Fruit fly (Drosophila melanogaster) Kc167 (cell line): ENCODE data around the gene CG6418.

ENCODE experiments used
- Myc ChIP-seq: fragments of >200 bp; optimal IDR thresholded peaks from 2 replicates; lab custom pipeline; 2017; ENCODE audit warnings: missing external identifiers
- Sin3A ChIP-seq: fragments of >200 bp; optimal IDR thresholded peaks from 2 replicates; lab custom pipeline; 2018; ENCODE audit warnings: missing external identifiers
- h ChIP-seq: fragments of >200 bp; optimal IDR thresholded peaks from 3 replicates; lab custom pipeline; 2018; ENCODE audit warnings: missing external identifiers
- insv ChIP-seq: fragments of >200 bp; optimal IDR thresholded peaks from 3 replicates; lab custom pipeline; 2018; ENCODE audit warnings: missing external identifiers
- psq ChIP-seq: fragments of >200 bp; optimal IDR thresholded peaks from 2 replicates; lab custom pipeline; 2017; ENCODE audit warnings: missing external identifiers
- ttk ChIP-seq: sonication (Bioruptor generic); optimal IDR thresholded peaks from 2 replicates; lab custom pipeline; 2017; ENCODE audit warnings: missing external identifiers

The CG6418 gene

DNA sequence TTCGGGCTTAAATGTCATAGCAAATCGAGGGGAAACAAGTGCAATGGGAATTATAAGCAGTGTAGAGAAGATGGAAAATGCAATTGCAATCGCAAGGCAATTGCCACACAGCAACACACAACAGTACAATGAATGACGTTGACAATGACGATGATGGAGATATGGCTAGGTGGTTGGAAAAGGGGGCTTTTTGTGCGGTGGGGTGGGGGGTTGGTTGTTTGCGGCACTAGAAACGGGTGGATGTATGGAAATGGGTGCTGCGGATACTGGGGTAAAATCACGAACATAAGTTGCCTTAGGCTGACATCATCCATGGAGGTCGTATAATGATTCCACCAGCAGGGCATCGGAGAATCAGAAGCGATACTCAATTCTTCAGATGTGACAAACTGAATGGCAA, 9.7 kb downstream of the CG6418 start:
- no peak for TF ChIP-seq Sin3A
- TF ChIP-seq h (lab: Kevin White, UChicago): no peak

DNA sequence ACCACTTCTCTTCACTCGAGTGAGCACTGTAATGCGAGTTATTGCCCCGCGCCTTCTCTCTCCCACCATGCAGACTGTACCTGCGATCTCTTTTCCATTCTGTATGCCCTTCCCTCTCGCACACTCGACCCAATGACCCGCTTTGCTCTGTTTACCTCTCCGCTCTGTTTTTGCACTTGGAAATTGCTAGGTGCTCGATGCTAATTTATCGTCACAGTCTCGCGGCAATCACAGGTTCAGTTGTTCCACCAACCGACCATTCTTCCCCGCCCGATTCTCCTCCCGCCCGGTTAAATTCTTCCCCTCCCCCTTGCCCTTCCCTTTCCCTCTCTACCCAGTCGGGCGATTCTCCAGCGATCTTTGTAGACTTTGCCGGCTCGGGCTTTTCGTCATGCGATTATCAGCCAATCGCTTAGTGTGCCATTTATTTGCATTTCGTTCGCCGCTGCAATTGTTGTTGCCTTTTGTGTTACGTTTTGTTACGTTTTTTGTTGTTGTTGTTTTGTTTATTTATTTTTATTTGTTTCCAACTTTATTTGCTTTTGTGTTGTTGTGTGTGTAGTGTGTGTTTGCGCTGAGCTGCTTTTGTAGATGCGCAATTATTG, 11.0 kb downstream of the CG6418 start:
- TF ChIP-seq Sin3A (no peak), Myc (lab: Kevin White, UChicago) (no peak), ttk (lab: Kevin White, UChicago) (no peak), insv (no peak), psq (lab: Kevin White, UChicago) (no peak), h (lab: Kevin White, UChicago) (no peak)

DNA sequence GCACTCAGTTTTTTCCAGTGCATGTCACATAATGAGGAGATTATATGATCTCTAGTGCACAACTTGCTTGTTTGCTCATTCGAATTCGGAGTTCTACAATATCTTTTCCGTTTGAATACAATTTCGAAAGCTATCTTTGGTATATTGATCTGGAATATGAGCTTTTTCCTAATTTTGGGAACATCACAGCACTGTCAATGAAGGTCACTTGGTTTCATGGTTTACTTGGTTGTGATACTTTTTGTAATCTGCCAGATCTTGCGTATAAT, 11.5 kb downstream of the CG6418 start:
- TF ChIP-seq psq (lab: Kevin White, UChicago): no peak
- no peak for TF ChIP-seq Sin3A
- no peak for TF ChIP-seq ttk (lab: Kevin White, UChicago)
- TF ChIP-seq h (lab: Kevin White, UChicago): no peak
- TF ChIP-seq Myc (lab: Kevin White, UChicago): no peak
- no peak for TF ChIP-seq insv

DNA sequence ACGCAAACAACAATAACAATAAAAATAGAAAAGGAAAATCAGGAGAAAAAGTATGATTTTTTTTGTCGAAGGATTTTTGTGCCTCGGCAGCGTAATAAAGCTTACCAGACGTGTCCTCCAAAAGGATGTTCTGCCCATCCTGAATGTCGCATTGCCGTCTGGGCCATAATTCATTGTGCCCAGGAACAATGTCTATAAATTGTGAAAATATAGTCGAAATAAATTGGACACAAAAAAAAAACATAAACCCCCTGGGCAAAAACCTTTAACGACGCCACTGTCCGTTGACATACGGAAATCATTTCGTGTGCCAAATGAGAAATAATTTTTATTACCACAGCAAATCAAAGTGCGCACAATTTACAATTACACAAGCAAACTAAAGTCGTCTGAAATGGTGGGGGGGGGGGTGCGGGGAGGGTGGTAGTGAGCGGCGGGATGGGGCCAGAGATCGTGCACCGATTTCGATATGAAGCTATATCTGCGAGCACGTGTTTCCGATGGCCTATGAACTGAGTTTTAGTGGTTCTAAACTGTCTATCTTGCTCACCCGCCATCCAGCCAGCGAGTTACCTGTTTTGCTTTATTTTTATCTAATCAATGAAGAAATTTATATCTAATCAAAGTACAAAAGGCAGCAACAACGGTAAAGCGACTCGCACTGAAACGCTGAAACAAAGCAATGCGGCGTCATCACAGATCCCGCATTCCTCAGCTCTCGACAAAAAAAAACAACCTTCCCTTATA, 12.0 kb downstream of the CG6418 start:
- TF ChIP-seq h (lab: Kevin White, UChicago) (no peak), Sin3A (no peak), Myc (lab: Kevin White, UChicago) (no peak)

DNA sequence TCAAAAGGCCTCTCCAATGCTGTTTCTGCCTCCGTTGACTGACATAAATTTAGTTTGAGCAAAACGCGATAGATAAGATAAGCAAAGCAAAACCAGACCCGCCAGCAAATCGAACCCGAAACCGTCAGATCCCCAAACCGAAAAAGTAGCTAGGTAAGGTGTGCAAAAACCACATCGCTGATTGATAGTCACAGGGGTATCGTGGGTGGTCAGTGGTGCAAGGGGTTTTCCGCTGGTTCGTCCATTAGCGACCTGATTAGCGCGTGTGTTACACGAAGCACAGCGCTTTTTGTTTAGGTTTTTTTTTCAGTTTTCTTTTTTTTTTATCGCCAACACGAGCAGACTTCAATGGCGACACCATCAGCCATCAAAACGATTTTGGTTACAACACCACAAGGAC, 14.9 kb downstream of the CG6418 start:
- no peak for TF ChIP-seq ttk (lab: Kevin White, UChicago)
- no peak for TF ChIP-seq psq (lab: Kevin White, UChicago)
- no peak for TF ChIP-seq Myc (lab: Kevin White, UChicago)
- TF ChIP-seq h (lab: Kevin White, UChicago): no peak
- TF ChIP-seq Sin3A: no peak
- TF ChIP-seq insv: no peak

DNA sequence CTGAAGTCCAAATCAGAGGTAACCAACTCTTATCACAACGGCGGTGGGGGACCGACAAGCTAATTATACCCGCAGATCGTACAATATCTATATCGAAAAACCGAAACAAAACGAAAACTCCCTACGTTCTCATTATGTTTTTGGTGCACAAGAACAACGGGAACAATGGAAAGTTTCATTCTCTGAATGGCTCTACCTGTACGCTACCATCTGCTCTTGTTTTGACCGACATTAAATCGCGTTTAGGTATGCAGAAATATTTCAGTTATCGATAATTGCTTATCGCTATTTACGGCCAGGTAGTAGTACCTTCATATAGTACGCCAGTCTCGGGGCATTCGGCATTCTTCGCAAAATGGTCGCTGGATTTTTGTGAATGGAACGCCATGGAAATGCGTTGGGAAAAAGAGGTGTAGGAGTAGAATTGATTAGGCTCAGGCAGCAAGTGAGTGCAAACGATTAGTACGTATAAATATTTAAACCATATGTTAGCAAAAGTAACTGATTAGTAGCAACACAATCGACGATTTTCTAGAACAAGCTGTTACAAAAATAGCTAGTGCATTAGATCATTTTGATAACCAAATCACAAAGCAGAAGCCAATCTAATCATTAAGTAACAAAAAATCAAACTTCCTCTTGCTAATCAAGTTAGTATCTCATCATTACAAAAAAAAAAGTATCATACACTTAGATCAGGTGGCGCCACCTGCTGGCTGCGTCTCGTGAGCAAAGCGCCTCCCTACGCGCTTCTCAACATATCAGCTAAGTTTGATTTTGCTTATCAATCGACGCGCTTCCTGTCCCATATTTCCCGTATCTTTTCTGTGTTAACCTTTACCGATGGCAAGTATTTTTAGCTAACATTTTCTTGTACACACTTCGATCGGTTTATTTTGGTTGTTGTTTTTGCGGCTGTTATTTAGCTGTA, 16.0 kb downstream of the CG6418 start:
- TF ChIP-seq h (lab: Kevin White, UChicago): no peak
- TF ChIP-seq Myc (lab: Kevin White, UChicago): no peak
- no peak for TF ChIP-seq Sin3A
- TF ChIP-seq insv: no peak

DNA sequence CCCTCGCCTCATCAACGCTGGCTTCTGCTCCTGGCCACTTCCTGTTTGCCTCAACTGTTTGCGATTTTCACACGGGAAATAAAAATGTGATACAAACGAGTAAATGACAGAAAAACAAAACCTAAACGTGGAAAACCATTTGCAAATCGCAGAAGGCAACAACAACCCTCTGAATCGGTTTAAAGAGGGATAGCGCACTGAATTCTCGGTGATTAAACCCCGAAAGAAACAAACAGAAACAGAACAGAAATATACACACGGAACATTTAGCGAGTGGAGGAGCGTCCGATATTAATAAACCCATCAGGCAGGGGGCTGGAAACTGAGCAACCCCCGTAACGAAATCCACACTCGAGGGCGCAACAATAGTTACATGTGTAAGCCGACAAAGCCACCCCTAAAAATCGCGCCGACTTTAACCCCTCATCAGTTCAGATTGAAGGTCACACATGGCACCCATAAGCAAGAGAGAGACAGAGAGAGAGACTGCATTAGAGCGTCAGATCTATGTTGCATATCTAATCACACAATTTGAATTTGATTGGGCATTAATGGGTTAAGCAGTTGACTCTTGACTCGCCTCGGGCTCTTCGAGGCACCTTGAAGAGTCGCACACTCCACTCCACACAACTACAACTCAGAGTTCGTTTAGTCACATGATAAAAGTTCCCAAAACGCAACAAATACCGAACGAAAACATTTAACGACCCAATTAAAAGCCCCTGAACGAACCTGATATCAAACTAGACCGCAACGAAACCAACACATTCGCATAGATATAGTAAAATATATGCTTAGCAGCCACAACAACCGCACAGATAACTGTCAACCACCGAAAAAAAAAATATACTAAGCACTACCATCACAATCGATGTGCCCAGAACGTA, 16.9 kb downstream of the CG6418 start:
- TF ChIP-seq ttk (lab: Kevin White, UChicago) (no peak), psq (lab: Kevin White, UChicago) (no peak), h (lab: Kevin White, UChicago) (no peak), Sin3A (no peak), insv (no peak), Myc (lab: Kevin White, UChicago) (no peak)

DNA sequence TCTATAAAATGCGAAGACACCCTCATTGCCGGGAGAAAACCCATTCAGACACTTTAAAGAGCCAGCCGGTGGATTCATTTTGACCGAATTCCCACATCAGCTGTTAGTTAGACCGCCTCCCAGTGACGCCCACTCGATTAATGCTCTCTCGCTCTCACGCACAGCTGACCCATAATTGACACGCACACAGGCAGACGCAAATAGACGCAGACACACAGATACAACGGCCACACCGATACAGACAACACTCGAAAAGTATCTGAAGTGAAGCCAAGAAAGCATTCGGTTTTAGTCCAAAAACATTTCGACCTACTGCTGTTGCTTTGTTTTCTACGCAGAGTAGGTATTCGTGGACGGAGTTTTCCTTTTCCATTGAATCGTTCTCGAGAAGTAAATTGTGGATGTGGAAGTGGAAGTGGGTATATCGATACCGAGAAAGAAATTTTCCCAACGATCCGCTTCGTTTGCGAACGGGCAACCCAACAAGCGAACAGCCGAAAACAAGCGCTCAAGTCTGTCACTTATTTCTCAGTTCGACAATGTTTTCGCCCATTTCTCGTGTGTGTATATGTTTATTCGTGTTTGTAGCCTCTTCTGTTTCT, 18.7 kb downstream of the CG6418 start:
- TF ChIP-seq Myc (lab: Kevin White, UChicago): no peak
- no peak for TF ChIP-seq insv
- TF ChIP-seq Sin3A: no peak
- TF ChIP-seq ttk (lab: Kevin White, UChicago): no peak
- TF ChIP-seq h (lab: Kevin White, UChicago): no peak
- TF ChIP-seq psq (lab: Kevin White, UChicago): no peak

DNA sequence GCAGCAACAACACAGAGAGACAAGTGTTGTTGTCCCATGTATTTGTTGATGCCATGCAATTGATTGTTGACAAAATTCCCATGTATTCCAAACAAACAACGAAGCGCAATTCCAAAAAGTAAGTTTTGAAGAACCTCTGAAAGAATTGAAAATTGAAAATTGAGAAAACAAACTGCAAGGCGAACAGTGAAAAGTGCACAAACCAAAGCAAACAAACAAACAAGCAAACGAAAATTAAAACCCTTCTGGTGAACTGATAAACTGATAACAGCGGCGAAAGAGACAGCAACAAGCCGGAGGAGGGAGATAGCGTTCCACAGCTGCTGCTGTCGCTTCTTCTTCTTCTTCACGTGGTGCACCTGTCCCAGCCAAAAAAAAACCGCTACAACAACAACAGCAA, 20.3 kb downstream of the CG6418 start:
- TF ChIP-seq h (lab: Kevin White, UChicago): no peak
- no peak for TF ChIP-seq ttk (lab: Kevin White, UChicago)
- no peak for TF ChIP-seq Sin3A
- TF ChIP-seq Myc (lab: Kevin White, UChicago): no peak
- no peak for TF ChIP-seq insv
- no peak for TF ChIP-seq psq (lab: Kevin White, UChicago)

DNA sequence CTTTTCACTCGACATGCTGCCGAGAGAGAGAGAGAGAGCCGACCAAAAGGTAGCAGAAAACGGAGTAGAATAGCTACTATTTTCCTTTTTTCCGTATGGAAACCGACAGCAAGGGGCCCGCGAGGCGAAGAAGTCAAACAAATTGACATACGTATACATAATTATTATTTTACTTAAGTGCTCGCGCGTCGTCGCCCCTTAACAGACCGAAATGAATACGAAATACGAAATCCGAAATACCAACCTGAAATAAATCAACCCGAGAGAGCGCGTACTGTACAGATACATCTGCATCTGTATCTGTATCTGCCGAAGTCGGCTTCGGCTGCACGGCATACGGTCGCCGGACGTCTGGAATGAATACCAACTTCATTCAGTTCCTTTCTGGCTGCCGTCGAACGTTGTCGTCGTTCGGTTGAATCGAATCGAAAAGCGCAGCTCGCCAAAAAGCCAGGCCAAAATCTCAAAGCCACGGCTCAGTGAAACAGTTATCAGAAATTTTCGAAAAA, 21.3 kb downstream of the CG6418 start:
- TF ChIP-seq Myc (lab: Kevin White, UChicago) (no peak), ttk (lab: Kevin White, UChicago) (no peak), h (lab: Kevin White, UChicago) (no peak), insv (no peak), Sin3A (no peak), psq (lab: Kevin White, UChicago) (no peak)

DNA sequence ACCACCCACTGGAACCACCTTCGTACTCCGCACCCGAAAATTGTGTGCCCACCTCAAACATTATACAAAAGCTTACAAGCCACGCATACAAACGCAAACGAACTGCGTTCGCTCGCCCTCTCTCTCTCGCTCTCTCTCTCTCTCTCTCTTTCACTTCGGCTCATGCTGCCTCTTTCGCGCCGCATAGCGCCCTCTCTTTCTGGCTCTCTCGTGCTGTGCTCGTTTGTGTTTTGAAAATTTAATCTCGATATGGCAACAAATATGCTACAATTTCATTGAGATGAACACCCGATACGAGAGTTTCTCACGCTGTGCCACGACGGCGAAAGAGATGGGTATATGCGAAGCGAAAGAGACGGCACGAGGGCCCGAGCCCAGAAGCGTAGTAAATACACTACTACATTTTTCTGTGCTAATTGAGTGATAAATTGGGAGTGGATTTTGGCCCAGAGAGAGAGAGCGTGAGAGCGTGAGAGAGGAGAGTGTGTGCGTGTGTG, 22.3 kb downstream of the CG6418 start:
- TF ChIP-seq Sin3A (no peak), insv (no peak), ttk (lab: Kevin White, UChicago) (no peak), h (lab: Kevin White, UChicago) (no peak), Myc (lab: Kevin White, UChicago) (no peak), psq (lab: Kevin White, UChicago) (no peak)
